Fruit fly (Drosophila melanogaster): ENCODE measurements around the gene CG31606.

Gene CG31606

dm6 chr2L:8103073-8103472, 44.3 kb upstream of the CG31606 start:
- TF ChIP-seq Ets98B (GFP tag; IDR thresholded peaks at IDR 0.05) (no peak), CG14655 (GFP tag; optimal IDR thresholded peaks at IDR 0.05) (no peak), CG17806 (tag; optimal IDR thresholded peaks at IDR 0.05) (no peak), rn (GFP tag; IDR thresholded peaks at IDR 0.05) (no peak), EcR (GFP tag; optimal IDR thresholded peaks at IDR 0.05) (no peak), gl (tag; optimal IDR thresholded peaks at IDR 0.05) (no peak), D1 (tag; optimal IDR thresholded peaks at IDR 0.05) (no peak), CG32121 (GFP tag; IDR thresholded peaks at IDR 0.05) (no peak), CG15710 (tag; optimal IDR thresholded peaks at IDR 0.05) (no peak), fd96Ca (GFP tag; IDR thresholded peaks at IDR 0.05) (no peak), CG9948 (tag; optimal IDR thresholded peaks at IDR 0.05) (no peak), CG4496 (GFP tag; IDR thresholded peaks at IDR 0.05) (no peak), Pif1B (GFP tag; optimal IDR thresholded peaks at IDR 0.05) (no peak), Pif1A (GFP tag; optimal IDR thresholded peaks at IDR 0.05) (no peak), CG12605 (GFP tag; IDR thresholded peaks at IDR 0.05) (no peak), CG10348 (GFP tag; IDR thresholded peaks at IDR 0.05) (no peak), CG13204 (GFP tag; optimal IDR thresholded peaks at IDR 0.05) (no peak), CG8159 (tag; optimal IDR thresholded peaks at IDR 0.05) (no peak)

dm6 chr2L:8104094-8104493, 43.3 kb upstream of the CG31606 start:
- TF ChIP-seq D1 (tag; optimal IDR thresholded peaks at IDR 0.05) (no peak), EcR (GFP tag; optimal IDR thresholded peaks at IDR 0.05) (no peak), CG32121 (GFP tag; IDR thresholded peaks at IDR 0.05) (no peak), Pif1B (GFP tag; optimal IDR thresholded peaks at IDR 0.05) (no peak), Snoo (tag; optimal IDR thresholded peaks at IDR 0.05) (no peak), gl (tag; optimal IDR thresholded peaks at IDR 0.05) (no peak), CG14655 (GFP tag; optimal IDR thresholded peaks at IDR 0.05) (no peak), CG8301 (tag; optimal IDR thresholded peaks at IDR 0.05) (no peak), Pif1A (GFP tag; optimal IDR thresholded peaks at IDR 0.05) (no peak)

dm6 chr2L:8104706-8105105, 42.7 kb upstream of the CG31606 start:
- no peak for TF ChIP-seq CG32121 (GFP tag; IDR thresholded peaks at IDR 0.05)
- no peak for TF ChIP-seq D1 (tag; optimal IDR thresholded peaks at IDR 0.05)
- TF ChIP-seq CG14655 (GFP tag; optimal IDR thresholded peaks at IDR 0.05): no peak
- no peak for TF ChIP-seq CG12605 (GFP tag; IDR thresholded peaks at IDR 0.05)
- TF ChIP-seq CG15710 (tag; optimal IDR thresholded peaks at IDR 0.05): no peak
- no peak for TF ChIP-seq CG17806 (tag; optimal IDR thresholded peaks at IDR 0.05)
- no peak for TF ChIP-seq CG8159 (tag; optimal IDR thresholded peaks at IDR 0.05)
- no peak for TF ChIP-seq Pif1B (GFP tag; optimal IDR thresholded peaks at IDR 0.05)
- TF ChIP-seq CG13204 (GFP tag; optimal IDR thresholded peaks at IDR 0.05): no peak
- no peak for TF ChIP-seq Snoo (tag; optimal IDR thresholded peaks at IDR 0.05)
- TF ChIP-seq CG8301 (tag; optimal IDR thresholded peaks at IDR 0.05): no peak
- no peak for TF ChIP-seq EcR (GFP tag; optimal IDR thresholded peaks at IDR 0.05)
- no peak for TF ChIP-seq CG34367 (tag; optimal IDR thresholded peaks at IDR 0.05)
- no peak for TF ChIP-seq Pif1A (GFP tag; optimal IDR thresholded peaks at IDR 0.05)
- no peak for TF ChIP-seq fd96Ca (GFP tag; IDR thresholded peaks at IDR 0.05)

- no peak for TF ChIP-seq CG8301 (tag; optimal IDR thresholded peaks at IDR 0.05)
- TF ChIP-seq CG4496 (GFP tag; IDR thresholded peaks at IDR 0.05): no peak
- TF ChIP-seq CG12605 (GFP tag; IDR thresholded peaks at IDR 0.05): no peak
- no peak for TF ChIP-seq D1 (tag; optimal IDR thresholded peaks at IDR 0.05)
- no peak for TF ChIP-seq Pif1A (GFP tag; optimal IDR thresholded peaks at IDR 0.05)
Observed at dm6 chr2L:8110549-8111438, 36.6 kb upstream of the CG31606 start.

dm6 chr2L:8116632-8117193, 30.7 kb upstream of the CG31606 start:
- TF ChIP-seq CG9948 (tag; optimal IDR thresholded peaks at IDR 0.05) (no peak), CG8301 (tag; optimal IDR thresholded peaks at IDR 0.05) (no peak), fd96Ca (GFP tag; IDR thresholded peaks at IDR 0.05) (no peak), CG8159 (tag; optimal IDR thresholded peaks at IDR 0.05) (no peak), CG17806 (tag; optimal IDR thresholded peaks at IDR 0.05) (no peak), CG13204 (GFP tag; optimal IDR thresholded peaks at IDR 0.05) (no peak), CG12605 (GFP tag; IDR thresholded peaks at IDR 0.05) (no peak), rn (GFP tag; IDR thresholded peaks at IDR 0.05) (no peak), gl (tag; optimal IDR thresholded peaks at IDR 0.05) (no peak), Ets98B (GFP tag; IDR thresholded peaks at IDR 0.05) (no peak), CG4496 (GFP tag; IDR thresholded peaks at IDR 0.05) (no peak), CG10348 (GFP tag; IDR thresholded peaks at IDR 0.05) (no peak)

- TF ChIP-seq D1 (tag; optimal IDR thresholded peaks at IDR 0.05): no peak
- no peak for TF ChIP-seq CG9948 (tag; optimal IDR thresholded peaks at IDR 0.05)
- no peak for TF ChIP-seq gl (tag; optimal IDR thresholded peaks at IDR 0.05)
- TF ChIP-seq Pif1A (GFP tag; optimal IDR thresholded peaks at IDR 0.05): no peak
- TF ChIP-seq Pif1B (GFP tag; optimal IDR thresholded peaks at IDR 0.05): no peak
- no peak for TF ChIP-seq CG8159 (tag; optimal IDR thresholded peaks at IDR 0.05)
- no peak for TF ChIP-seq fd96Ca (GFP tag; IDR thresholded peaks at IDR 0.05)
- no peak for TF ChIP-seq CG15710 (tag; optimal IDR thresholded peaks at IDR 0.05)
- no peak for TF ChIP-seq EcR (GFP tag; optimal IDR thresholded peaks at IDR 0.05)
- TF ChIP-seq Ets98B (GFP tag; IDR thresholded peaks at IDR 0.05): no peak
- no peak for TF ChIP-seq CG8301 (tag; optimal IDR thresholded peaks at IDR 0.05)
- TF ChIP-seq CG17806 (tag; optimal IDR thresholded peaks at IDR 0.05): no peak
- no peak for TF ChIP-seq Snoo (tag; optimal IDR thresholded peaks at IDR 0.05)
- no peak for TF ChIP-seq CG10348 (GFP tag; IDR thresholded peaks at IDR 0.05)
- no peak for TF ChIP-seq CG12605 (GFP tag; IDR thresholded peaks at IDR 0.05)
- no peak for TF ChIP-seq CG34367 (tag; optimal IDR thresholded peaks at IDR 0.05)
Observed at dm6 chr2L:8123711-8124379, 23.6 kb upstream of the CG31606 start, which contains the start of the genes mon2 and CG8673. mon2 (minus strand) TSS chr2L:8124010. CG8673 (plus strand) TSS chr2L:8124329.

All from whole organism, pupa.